Worm (Caenorhabditis elegans) whole organism, midembryonic: ENCODE data around the gene ZK829.1.

Experiments used
- cog-1 ChIP-seq: sonication (generic microtip); optimal IDR thresholded peaks from 2 replicates; lab custom pipeline; 2016; ENCODE audit warnings: missing genetic modification characterization, missing compliant biosample characterization
- flt-1 ChIP-seq: fragments of 200-800 bp; sonication (Bioruptor generic); IDR thresholded peaks from 2 replicates; pipeline ENCODE4 v1.3.6; 2022; ENCODE audit warnings: missing genetic modification characterization, missing compliant biosample characterization
- klf-2 ChIP-seq: fragments of 200-800 bp; sonication (Bioruptor generic); conservative IDR thresholded peaks from 2 replicates; pipeline ENCODE4 v1.3.6; 2022; ENCODE audit warnings: missing genetic modification reagents, missing genetic modification characterization, missing compliant biosample characterization
- med-1 ChIP-seq: sonication (generic microtip); optimal IDR thresholded peaks from 2 replicates; lab custom pipeline; 2017; ENCODE audit warnings: missing genetic modification characterization, mild to moderate bottlenecking, missing compliant biosample characterization, antibody characterized with exemption, missing genetic modification reagents; ENCODE audit not compliant: insufficient read depth

DNA sequence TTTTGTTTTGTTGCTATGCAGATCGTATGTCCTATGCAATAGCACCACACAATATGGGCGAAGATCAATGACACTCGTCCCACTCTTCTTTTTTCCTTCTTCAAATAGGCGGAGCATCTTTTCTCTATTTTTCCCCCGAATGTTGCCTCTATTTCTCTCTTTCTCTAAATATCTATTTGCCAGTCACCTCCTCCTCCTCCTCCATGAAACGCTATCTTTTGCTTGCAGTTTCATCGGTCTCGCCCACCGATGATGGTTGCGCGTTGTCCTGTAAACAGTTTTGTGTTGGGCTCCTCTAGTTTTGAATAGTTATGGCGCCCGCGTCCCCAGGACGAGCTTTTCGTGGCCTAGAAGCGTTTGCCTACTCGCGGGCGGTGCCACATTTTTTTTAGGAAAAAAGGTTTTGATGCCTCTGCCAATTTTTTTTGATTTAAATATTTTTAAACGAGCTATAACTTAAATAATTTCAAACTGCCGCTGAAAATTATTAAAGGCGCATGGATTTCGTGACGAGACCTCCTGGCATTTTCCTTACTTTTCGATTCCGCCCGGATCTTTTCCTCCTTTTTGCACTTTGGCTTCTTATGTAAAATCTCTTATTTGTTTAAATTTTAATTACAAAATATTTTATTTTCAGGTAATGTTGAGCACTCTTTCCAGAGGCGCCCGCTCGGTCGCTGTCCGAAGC, 10.5 kb upstream of the ZK829.1 start, which contains the start of gene gdh-1:
- TF ChIP-seq klf-2 (GFP tag; lab: Robert Waterston, UW), result no peak
- TF ChIP-seq med-1 (GFP tag; lab: Kevin White, UChicago), result no peak
- no peak for TF ChIP-seq flt-1 (GFP tag; lab: Robert Waterston, UW)
- no peak for TF ChIP-seq cog-1 (tag; lab: Kevin White, UChicago)
